Worm (Caenorhabditis elegans) whole organism, L4/young adult: Measurements from ENCODE around the gene pak-1.

Experiments
- W03F9.2 ChIP-seq: fragments of 150-350 bp; optimal IDR thresholded peaks from 2 replicates; lab custom pipeline; 2014; ENCODE audit warnings: missing biosample characterization, missing genetic modification characterization
- dao-5 ChIP-seq: sonication (generic microtip); optimal IDR thresholded peaks from 2 replicates; lab custom pipeline; 2016; ENCODE audit warnings: missing genotype, missing genetic modification characterization, moderate library complexity, missing compliant biosample characterization
- him-1 ChIP-seq: sonication (generic microtip); optimal IDR thresholded peaks from 2 replicates; lab custom pipeline; 2016; ENCODE audit warnings: missing genotype, missing genetic modification reagents, missing genetic modification characterization, missing compliant biosample characterization

pak-1 gene

DNA sequence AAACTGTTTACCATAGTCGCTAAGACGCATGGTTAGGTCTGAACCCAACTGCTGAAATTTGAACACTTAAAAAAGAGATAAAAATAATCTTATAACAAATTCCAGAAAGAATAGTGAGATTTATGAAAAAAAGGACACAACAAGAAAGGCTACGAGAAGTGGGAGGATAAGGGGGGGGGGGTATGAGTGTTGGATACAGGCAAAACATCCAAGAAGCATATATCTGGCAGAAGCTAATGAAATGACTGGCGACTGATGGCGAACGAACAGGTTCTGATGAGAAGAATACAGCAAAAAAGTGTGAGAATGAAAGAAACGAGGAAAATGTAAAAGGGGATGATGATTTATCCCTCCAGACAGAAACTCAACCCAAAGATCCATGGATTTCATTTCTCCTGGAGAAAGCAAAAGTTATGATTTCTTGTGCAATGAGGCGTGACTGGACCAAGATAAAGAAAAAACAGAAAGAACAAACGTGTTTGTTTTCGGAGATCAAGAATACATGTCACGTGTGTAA is 17.6 kb upstream of the pak-1 start, which contains the start of gene ptr-4:
Gene ptr-4, minus strand, starts transcription at position 51 of the 517 bp plus-strand sequence.
- TF ChIP-seq dao-5 (tag; lab: Kevin White, UChicago), result no peak
- no peak for TF ChIP-seq him-1 (tag; lab: Kevin White, UChicago)
- TF ChIP-seq W03F9.2 (tag; lab: Kevin White, UChicago), result no peak

- TF ChIP-seq him-1 (tag; lab: Kevin White, UChicago) (no peak), W03F9.2 (tag; lab: Kevin White, UChicago) (no peak), dao-5 (tag; lab: Kevin White, UChicago) (no peak)
Measured at ce11 chrX:6064385-6064784, 16.0 kb upstream of the pak-1 start.

DNA sequence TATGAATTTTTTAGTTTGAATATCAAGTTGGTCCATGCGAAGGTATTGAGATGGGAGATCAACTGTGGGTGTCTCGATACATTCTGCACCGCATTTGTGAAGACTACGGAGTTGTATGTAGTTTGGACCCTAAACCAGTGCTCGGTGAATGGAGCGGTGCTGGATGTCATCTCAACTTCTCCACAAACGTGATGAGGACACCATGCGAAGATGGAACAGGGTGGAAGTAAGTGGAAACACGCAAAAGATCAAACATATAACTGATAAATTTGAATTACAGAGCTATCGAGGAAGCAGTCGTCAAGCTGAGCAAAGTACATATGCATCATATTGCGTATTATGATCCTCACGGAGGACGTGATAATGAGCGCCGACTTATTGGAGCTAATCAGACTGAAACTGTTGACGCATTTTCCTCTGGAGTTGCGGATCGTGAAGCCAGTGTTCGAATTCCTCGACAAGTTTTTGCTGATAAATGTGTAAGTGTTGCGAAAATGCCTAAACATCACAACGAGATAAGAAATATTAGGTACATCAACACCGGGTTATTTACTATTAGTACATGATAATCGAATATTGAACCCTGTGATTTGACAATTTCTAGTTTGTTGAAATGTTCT is 10.9 kb upstream of the pak-1 start:
- TF ChIP-seq W03F9.2 (tag; lab: Kevin White, UChicago), result no peak
- TF ChIP-seq him-1 (tag; lab: Kevin White, UChicago), result no peak
- TF ChIP-seq dao-5 (tag; lab: Kevin White, UChicago), result no peak

DNA sequence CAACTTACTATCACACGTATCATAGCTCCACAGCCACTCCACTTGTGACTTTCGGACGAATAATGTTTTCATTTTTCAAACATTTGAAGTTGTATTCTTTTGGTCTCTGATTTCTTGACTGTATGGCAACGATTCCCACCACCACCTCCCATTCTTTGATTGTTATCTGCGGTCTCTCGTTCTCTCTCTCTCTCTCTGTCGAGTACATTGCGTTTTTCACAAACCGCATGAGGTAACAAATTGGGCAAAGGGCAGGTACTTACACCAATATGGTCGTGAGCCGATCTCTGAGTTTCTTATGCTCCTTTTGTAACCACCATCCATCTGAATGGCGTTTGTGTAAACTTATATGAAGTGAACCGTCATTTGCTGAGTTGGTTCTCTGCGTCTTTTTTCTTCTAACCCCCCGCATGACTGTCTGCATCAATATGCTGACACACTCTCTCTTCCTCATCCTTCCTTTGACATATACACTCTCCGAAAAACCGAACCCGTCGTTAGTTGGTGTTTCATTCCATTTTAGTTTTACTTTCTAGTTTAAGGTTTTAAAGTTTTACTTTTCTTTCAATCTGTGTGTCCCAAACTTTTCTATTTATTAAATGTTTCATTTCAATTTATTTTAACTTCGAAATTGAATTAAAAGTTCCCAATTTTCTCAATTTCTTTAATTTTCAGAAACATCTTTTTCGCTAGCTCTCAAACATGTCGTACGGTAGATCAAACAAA is 9.3 kb upstream of the pak-1 start, which contains the start of gene gln-1:
Gene gln-1, plus strand, starts transcription at position 676 of the 726 bp plus-strand sequence.
- TF ChIP-seq him-1 (tag; lab: Kevin White, UChicago), result no peak
- TF ChIP-seq dao-5 (tag; lab: Kevin White, UChicago), result no peak
- TF ChIP-seq W03F9.2 (tag; lab: Kevin White, UChicago), result no peak

ce11 chrX:6052744-6053143 is 4.3 kb upstream of the pak-1 start, which contains the start of gene C45B2.6:
C45B2.6 (plus strand) TSS chrX:6052879.
- TF ChIP-seq dao-5 (tag; lab: Kevin White, UChicago) (no peak), him-1 (tag; lab: Kevin White, UChicago) (no peak), W03F9.2 (tag; lab: Kevin White, UChicago) (no peak)

ce11 chrX:6050849-6051248 is 2.4 kb upstream of the pak-1 start:
- TF ChIP-seq dao-5 (tag; lab: Kevin White, UChicago), result no peak
- no peak for TF ChIP-seq him-1 (tag; lab: Kevin White, UChicago)
- TF ChIP-seq W03F9.2 (tag; lab: Kevin White, UChicago), result no peak

ce11 chrX:6050078-6050477 is 1.7 kb upstream of the pak-1 start:
- no peak for TF ChIP-seq him-1 (tag; lab: Kevin White, UChicago)
- TF ChIP-seq dao-5 (tag; lab: Kevin White, UChicago), result no peak
- TF ChIP-seq W03F9.2 (tag; lab: Kevin White, UChicago), result no peak

DNA sequence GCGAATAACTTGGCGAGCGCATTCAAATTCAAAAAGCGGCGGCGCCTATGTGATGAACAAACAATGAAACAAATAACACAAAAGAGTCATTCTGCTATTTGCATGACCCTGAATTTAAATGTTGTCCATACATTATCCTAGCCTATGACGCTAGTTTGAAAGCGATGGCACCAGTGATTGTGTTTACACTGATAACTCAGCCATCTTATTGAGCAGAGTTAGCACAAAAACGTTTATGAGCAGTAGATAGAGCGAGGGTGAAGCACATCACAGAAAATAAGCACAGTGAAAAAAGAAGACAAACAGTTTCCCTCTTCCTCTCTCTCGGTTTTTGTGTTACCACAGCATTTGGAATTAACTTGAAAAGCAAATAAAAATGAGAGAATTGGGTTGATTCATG is 5.1 kb downstream of the pak-1 start:
- TF ChIP-seq W03F9.2 (tag; lab: Kevin White, UChicago) (no peak), him-1 (tag; lab: Kevin White, UChicago) (no peak), dao-5 (tag; lab: Kevin White, UChicago) (no peak)

ce11 chrX:6041995-6042481 is 6.4 kb downstream of the pak-1 start:
- no peak for TF ChIP-seq dao-5 (tag; lab: Kevin White, UChicago)
- peak; percentile 58 for TF ChIP-seq W03F9.2 (tag; lab: Kevin White, UChicago)

- no peak for TF ChIP-seq him-1 (tag; lab: Kevin White, UChicago)
Measured at ce11 chrX:6041094-6041441, 7.3 kb downstream of the pak-1 start.

ce11 chrX:6040435-6041093 is 7.8 kb downstream of the pak-1 start:
- TF ChIP-seq W03F9.2 (tag; lab: Kevin White, UChicago) (no peak), him-1 (tag; lab: Kevin White, UChicago) (no peak), dao-5 (tag; lab: Kevin White, UChicago) (no peak)

DNA sequence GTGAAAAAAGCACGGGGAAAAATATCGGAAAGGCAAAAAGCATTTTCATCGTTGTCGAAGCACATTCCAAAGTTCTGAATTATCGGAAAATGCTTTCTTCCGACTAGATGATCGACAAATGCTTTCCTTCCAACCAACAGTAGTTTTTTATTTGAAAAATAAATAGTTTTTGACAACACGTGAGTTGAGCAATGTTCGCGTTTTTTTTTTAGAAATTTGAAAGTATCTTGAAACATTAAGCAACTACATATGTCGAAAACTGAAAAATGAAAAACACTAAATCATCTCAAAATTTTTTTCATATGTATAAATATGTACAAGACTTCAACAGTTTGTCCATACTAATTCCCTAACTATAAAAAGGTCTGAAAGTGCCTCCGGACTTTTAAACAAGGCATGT is 8.9 kb downstream of the pak-1 start, which contains the start of gene hsp-25:
Gene hsp-25, minus strand, starts transcription at position 101 of the 400 bp plus-strand sequence.
- TF ChIP-seq him-1 (tag; lab: Kevin White, UChicago), result no peak
- TF ChIP-seq dao-5 (tag; lab: Kevin White, UChicago), result no peak
- no peak for TF ChIP-seq W03F9.2 (tag; lab: Kevin White, UChicago)

DNA sequence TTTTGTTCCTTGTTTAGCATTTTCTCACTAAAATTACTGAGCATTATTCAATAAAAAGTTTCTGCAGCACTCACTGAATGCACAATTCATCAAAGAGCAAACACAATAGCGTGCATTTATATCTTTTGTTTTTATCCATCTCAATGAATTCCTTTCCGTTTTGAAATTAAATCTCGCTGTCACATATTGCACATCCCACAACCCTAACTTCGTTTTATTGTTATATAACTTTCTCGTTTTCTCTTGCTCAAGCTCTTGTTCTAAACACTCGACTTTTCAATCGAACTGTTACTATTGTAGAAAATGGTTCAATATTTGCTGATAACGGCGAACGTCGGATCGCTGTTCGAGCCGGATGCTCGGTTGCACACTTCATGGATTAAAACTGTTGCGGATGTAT is 17.2 kb downstream of the pak-1 start, which contains the start of gene ipp-5:
Gene ipp-5, plus strand, starts transcription at position 301 of the 400 bp plus-strand sequence.
- TF ChIP-seq W03F9.2 (tag; lab: Kevin White, UChicago), result no peak
- TF ChIP-seq dao-5 (tag; lab: Kevin White, UChicago), result no peak
- TF ChIP-seq him-1 (tag; lab: Kevin White, UChicago), result no peak
